Worm (Caenorhabditis elegans): ENCODE data around the gene T01D3.1.

T01D3.1 gene

DNA sequence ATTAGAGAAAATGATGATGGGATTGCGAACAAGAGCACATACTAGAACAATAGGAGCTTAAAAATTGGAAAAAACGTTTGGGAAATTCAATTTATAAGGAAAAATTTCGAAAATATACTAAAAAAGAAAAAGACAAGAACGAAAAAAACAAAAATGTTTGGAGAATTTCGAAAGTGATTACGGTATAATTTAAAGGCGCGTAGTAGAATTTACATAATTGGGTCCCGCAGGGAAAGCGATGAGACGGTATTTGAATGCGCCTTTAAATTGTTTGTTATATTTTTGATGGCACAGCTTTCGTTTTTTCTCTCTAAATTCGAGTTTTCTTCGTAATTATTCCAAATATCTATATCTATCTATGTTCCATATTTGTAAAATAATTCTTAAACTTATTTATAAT is 29.6 kb upstream of the T01D3.1 start:
- no peak for TF ChIP-seq unc-62 (GFP tag; optimal IDR thresholded peaks at IDR 0.05)

- no peak for TF ChIP-seq unc-62 (GFP tag; optimal IDR thresholded peaks at IDR 0.05)
These were observed 28.9 kb upstream of the T01D3.1 start, which contains the start of gene letm-1 for ce11 chrV:13660660-13661325. Gene letm-1 (plus strand): TSS chrV:13661257.

ce11 chrV:13664340-13664916 is 25.3 kb upstream of the T01D3.1 start:
- no peak for TF ChIP-seq unc-62 (GFP tag; optimal IDR thresholded peaks at IDR 0.05)

- no peak for TF ChIP-seq unc-62 (GFP tag; optimal IDR thresholded peaks at IDR 0.05)
These were observed 24.6 kb upstream of the T01D3.1 start, which contains the start of gene rde-12 for ce11 chrV:13665089-13665488. Gene rde-12 (plus strand): TSS chrV:13665389.

ce11 chrV:13666460-13666859 is 23.2 kb upstream of the T01D3.1 start:
- TF ChIP-seq unc-62 (GFP tag; optimal IDR thresholded peaks at IDR 0.05), result no peak

DNA sequence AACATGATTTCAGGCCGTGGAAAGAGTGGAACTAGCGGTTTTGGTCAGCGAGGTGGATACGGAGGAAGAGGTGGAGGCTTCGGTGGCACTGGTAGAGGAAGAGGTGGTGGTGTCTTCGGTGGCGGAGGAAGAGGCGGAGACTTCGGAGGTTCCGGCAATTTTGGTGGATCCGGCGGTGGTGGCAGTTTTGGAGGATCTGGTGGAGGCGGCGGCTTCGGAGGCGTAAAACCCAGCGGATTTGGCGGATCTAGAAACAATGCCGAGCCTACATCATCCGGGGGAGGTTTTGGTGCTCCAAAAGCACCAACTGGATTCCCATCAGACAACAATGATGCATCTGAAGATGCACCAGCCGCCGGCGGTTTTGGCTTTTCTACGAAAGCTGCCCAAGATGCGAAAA is 21.4 kb upstream of the T01D3.1 start:
- TF ChIP-seq unc-62 (GFP tag; optimal IDR thresholded peaks at IDR 0.05), result no peak

DNA sequence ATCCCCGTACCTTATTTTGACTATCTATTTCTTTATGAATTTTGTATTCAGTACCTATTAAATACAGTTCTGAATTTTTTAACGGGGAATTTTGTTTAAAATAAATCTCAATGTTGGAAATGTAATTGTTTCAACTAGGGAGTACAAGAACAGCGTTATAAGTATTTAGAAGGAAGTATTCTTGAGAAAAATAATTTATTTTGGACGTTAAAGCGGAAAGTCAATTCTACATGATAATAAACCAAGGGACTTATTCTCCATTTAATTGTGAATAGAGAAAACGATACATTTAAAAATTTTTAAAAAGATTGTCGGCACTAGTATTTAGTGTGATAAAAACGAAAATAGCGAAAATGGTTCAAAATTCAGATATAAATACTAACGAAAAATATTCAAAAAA is 20.5 kb upstream of the T01D3.1 start:
- TF ChIP-seq unc-62 (GFP tag; optimal IDR thresholded peaks at IDR 0.05), result no peak

DNA sequence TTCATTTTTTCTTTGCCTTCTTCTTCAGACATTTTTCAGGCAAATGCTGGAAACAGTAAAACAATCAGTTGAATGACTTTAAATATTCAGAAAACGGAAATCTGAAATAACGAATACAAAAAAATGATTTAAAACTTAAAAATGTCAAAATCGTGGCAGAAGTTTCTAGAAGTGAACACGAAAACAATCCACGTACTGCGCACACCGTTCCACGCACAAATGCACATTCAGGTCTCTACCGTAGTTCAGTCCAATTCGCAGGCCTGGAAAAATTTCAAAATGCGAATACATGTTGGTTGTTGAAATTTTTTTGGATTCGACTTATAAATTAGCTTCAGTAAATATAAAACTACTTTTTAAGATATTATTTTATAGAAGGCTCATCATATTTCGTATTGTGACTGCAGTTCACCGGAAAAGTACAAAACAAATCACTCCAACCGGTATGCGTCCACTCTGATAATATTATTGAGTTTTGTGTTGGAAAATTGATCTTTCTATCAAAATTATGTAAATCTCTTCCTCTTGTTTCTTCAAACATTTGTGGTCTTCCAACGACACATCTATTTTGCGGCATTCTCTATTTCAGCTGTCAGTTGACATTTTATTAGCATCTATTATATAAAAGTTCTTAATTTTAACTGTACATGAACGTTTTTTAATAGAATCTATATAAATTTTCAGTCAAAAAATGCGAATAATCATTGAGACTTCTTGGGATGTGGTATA is 17.6 kb upstream of the T01D3.1 start, which contains the start of the genes mip-2 and F58G11.4:
mip-2 (minus strand) TSS at position 48 of the 729 bp plus-strand sequence.
F58G11.4 (plus strand) TSS at position 679 of the 729 bp plus-strand sequence.
- no peak for TF ChIP-seq unc-62 (GFP tag; optimal IDR thresholded peaks at IDR 0.05)

- TF ChIP-seq unc-62 (GFP tag; optimal IDR thresholded peaks at IDR 0.05), result no peak
These were observed 11.2 kb upstream of the T01D3.1 start, which contains the start of the genes tag-65 and ccz-1 for ce11 chrV:13678542-13678941. Gene tag-65 (minus strand): TSS chrV:13678587. Gene ccz-1 (plus strand): TSS chrV:13678875.

ce11 chrV:13679859-13680258 is 9.8 kb upstream of the T01D3.1 start:
- no peak for TF ChIP-seq unc-62 (GFP tag; optimal IDR thresholded peaks at IDR 0.05)

- no peak for TF ChIP-seq unc-62 (GFP tag; optimal IDR thresholded peaks at IDR 0.05)
These were observed 8.2 kb upstream of the T01D3.1 start for ce11 chrV:13681445-13681844.

DNA sequence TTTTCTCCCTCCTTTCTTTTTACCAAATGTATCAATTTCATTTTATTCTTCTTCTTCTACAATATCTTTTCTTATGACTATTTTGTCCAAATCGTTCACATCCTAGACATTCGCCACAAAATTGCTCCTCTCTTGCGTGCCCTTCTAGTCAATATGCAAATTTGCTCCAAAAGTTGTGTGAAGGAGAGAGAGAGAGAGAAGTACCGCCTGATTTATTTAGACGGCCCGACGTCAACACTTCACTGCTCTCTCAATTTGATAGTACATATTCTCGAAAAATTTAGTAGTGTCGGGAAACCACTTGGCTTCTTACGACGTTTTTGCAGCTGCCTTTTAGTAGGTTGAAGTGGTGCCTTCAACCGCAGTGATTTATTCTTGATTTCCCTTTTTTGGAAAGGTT is 3.2 kb upstream of the T01D3.1 start:
- TF ChIP-seq unc-62 (GFP tag; optimal IDR thresholded peaks at IDR 0.05), result no peak

DNA sequence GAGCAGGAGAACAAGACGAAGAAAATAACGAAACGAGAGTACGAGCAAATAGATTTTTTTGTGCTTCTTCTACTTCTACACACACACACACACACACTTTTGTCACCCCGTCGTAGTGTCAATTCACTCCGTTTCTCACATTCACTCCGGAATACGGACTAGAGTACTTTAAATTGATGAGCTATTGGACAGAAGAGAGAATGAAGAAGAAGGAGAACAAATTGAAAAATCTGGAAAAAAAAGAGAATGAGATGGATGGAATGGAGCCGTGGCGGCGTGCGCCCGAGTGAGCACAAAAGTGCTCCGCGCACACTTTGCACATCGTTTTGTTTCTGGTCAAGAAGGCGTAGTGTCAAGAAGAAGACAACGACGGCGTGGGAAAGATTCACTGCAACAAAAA is 2.2 kb upstream of the T01D3.1 start:
- no peak for TF ChIP-seq unc-62 (GFP tag; optimal IDR thresholded peaks at IDR 0.05)

ce11 chrV:13690276-13690675 is 584 bp downstream of the T01D3.1 start:
- TF ChIP-seq unc-62 (GFP tag; optimal IDR thresholded peaks at IDR 0.05), result no peak

DNA sequence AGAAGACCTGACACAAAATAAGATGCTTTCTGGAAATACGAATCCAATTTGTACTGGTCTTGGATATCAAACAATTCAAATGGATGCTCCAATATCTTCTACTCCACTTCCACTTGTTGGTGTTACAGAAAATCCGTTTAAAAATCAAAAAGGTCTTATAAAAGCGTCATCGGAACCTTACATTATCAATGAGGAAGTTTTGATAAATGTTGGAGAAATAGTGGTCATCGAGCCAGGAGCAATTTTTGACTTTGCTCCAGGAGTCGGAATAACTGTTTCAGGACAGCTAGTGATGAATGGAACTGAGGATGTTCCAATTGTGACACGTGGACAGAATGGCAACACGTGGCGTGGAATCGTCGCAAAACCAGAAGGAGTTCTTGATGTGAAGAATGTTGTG is 4.4 kb downstream of the T01D3.1 start:
- no peak for TF ChIP-seq unc-62 (GFP tag; optimal IDR thresholded peaks at IDR 0.05)

- TF ChIP-seq unc-62 (GFP tag; optimal IDR thresholded peaks at IDR 0.05), result no peak
These were observed 14.3 kb downstream of the T01D3.1 start, which contains the start of gene T01D3.3 for ce11 chrV:13703960-13704359. Gene T01D3.3 (plus strand): TSS chrV:13704271.

DNA sequence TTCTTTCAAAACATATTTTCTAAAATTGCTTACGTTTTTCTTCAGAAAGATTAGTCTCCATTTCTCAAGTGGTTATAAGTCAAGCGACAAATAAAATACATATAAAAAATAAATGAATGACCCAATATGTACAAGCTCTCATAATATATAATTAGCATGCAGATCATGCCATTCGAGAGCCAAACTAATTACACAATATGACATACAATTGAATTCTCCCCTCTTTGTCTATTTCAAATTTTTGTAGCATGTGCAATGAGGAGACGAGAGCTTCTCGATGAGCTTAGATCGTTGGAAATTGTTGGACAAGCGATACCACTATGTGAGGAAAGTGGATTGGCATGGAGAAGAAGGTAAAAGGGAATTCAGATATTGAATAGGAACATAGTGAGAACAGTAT is 17.6 kb downstream of the T01D3.1 start, which contains the start of gene hlh-34:
hlh-34 (minus strand) TSS at position 101 of the 400 bp plus-strand sequence.
- no peak for TF ChIP-seq unc-62 (GFP tag; optimal IDR thresholded peaks at IDR 0.05)

Data from whole organism, dauer.